Fruit fly (Drosophila melanogaster): Measurements from ENCODE around the gene CG31528.

CG31528 gene

dm6 chr3R:4446455-4447224 lies 30.4 kb downstream of the CG31528 start (continued):
- TF ChIP-seq chinmo (GFP tag; IDR thresholded peaks at IDR 0.05; ENCODE audit: partially characterized antibody) (0 out of 4 replicates have a peak, but pooled peaks have one; percentile 24), bigmax (GFP tag; optimal IDR thresholded peaks at IDR 0.05) (no peak), eyg (GFP tag; optimal IDR thresholded peaks at IDR 0.05) (no peak), ewg (GFP tag; optimal IDR thresholded peaks at IDR 0.05) (no peak), Gug (GFP tag; IDR thresholded peaks at IDR 0.05) (no peak), Atf6 (GFP tag; IDR thresholded peaks at IDR 0.05) (no peak), CG8388 (GFP tag; optimal IDR thresholded peaks at IDR 0.05) (no peak), Meics (GFP tag; optimal IDR thresholded peaks at IDR 0.05) (no peak), Deaf1 (tag; optimal IDR thresholded peaks at IDR 0.05) (no peak), ac (GFP tag; optimal IDR thresholded peaks at IDR 0.05) (no peak), CG15479 (GFP tag; optimal IDR thresholded peaks at IDR 0.05) (peak; percentile 12), fd3F (GFP tag; optimal IDR thresholded peaks at IDR 0.05) (no peak), Sry-β (GFP tag; optimal IDR thresholded peaks at IDR 0.05) (no peak)

- TF ChIP-seq lbe (GFP tag; optimal IDR thresholded peaks at IDR 0.05) (no peak), Awh (GFP tag; IDR thresholded peaks at IDR 0.05) (no peak), z (GFP tag; IDR thresholded peaks at IDR 0.05) (0 out of 3 replicates have a peak, but pooled peaks have one; percentile 11), crol (GFP tag; IDR thresholded peaks at IDR 0.05) (0 out of 2 replicates have a peak, but pooled peaks have one; percentile 20), zen2 (GFP tag; IDR thresholded peaks at IDR 0.05; ENCODE audit: partially characterized antibody) (peak; percentile 57; the same call in 1 of the 3 replicates), HHEX (GFP tag; optimal IDR thresholded peaks at IDR 0.05) (no peak), dpn (GFP tag; optimal IDR thresholded peaks at IDR 0.05) (no peak), CoRest (tag; optimal IDR thresholded peaks at IDR 0.05) (no peak), CG14710 (tag; optimal IDR thresholded peaks at IDR 0.05) (no peak), scrt (GFP tag; optimal IDR thresholded peaks at IDR 0.05) (peak; percentile 56), yki (optimal IDR thresholded peaks at IDR 0.05) (no peak), Adf1 (GFP tag; IDR thresholded peaks at IDR 0.05) (peak; percentile 33; the same call in 1 of the 2 replicates), tgo (GFP tag; IDR thresholded peaks at IDR 0.05) (no peak), hkb (optimal IDR thresholded peaks at IDR 0.05) (no peak), hkb (GFP tag; IDR thresholded peaks at IDR 0.05) (peak; percentile 27; the same call in 1 of the 2 replicates), CG13624 (GFP tag; optimal IDR thresholded peaks at IDR 0.05) (no peak), ash1 (GFP tag; optimal IDR thresholded peaks at IDR 0.05) (no peak), ewg (GFP tag; optimal IDR thresholded peaks at IDR 0.05) (peak; percentile 3), H15 (GFP tag; IDR thresholded peaks at IDR 0.05) (no peak), CG12155 (GFP tag; optimal IDR thresholded peaks at IDR 0.05) (no peak), kay (GFP tag; optimal IDR thresholded peaks at IDR 0.05) (no peak), CG1792 (GFP tag; optimal IDR thresholded peaks at IDR 0.05) (no peak), pum (GFP tag; optimal IDR thresholded peaks at IDR 0.05) (no peak), CG5953 (GFP tag; IDR thresholded peaks at IDR 0.05) (no peak), pita (GFP tag; optimal IDR thresholded peaks at IDR 0.05) (no peak), maf-S (GFP tag; optimal IDR thresholded peaks at IDR 0.05) (no peak), CG43689 (GFP tag; IDR thresholded peaks at IDR 0.05) (no peak), onecut (GFP tag; IDR thresholded peaks at IDR 0.05) (no peak), Dll (GFP tag; IDR thresholded peaks at IDR 0.05; ENCODE audit: partially characterized antibody) (0 out of 4 replicates have a peak, but pooled peaks have one; percentile 28), ftz-f1 (GFP tag; optimal IDR thresholded peaks at IDR 0.05) (peak; percentile 7), sim (GFP tag; IDR thresholded peaks at IDR 0.05) (0 out of 2 replicates have a peak, but pooled peaks have one; percentile 25), tll (GFP tag; optimal IDR thresholded peaks at IDR 0.05) (no peak), CG34224 (GFP tag; IDR thresholded peaks at IDR 0.05; ENCODE audit: partially characterized antibody) (0 out of 3 replicates have a peak, but pooled peaks have one; percentile 23), CG34422 (GFP tag; IDR thresholded peaks at IDR 0.05) (peak; percentile 48; the same call in 1 of the 3 replicates), bsh (GFP tag; optimal IDR thresholded peaks at IDR 0.05) (no peak), cwo (GFP tag; optimal IDR thresholded peaks at IDR 0.05) (peak; percentile 91)
These were observed 33.0 kb downstream of the CG31528 start for dm6 chr3R:4449256-4449655.
